Fruit fly (Drosophila melanogaster) whole organism, embryonic: Measurements from ENCODE around the gene Prp18.

ENCODE experiments used
- CG12391 ChIP-seq: fragments of 200-800 bp; sonication (Bioruptor generic); optimal IDR thresholded peaks from 3 replicates; lab custom pipeline; 2018; ENCODE audit warnings: missing biosample characterization, mild to moderate bottlenecking, missing genetic modification characterization, moderate library complexity
- CG12659 ChIP-seq: fragments of 200-800 bp; sonication (Bioruptor generic); optimal IDR thresholded peaks from 3 replicates; lab custom pipeline; 2017; ENCODE audit warnings: mild to moderate bottlenecking, missing biosample characterization, missing genetic modification reagents, missing genetic modification characterization
- CG17186 ChIP-seq: fragments of 200-800 bp; sonication (Bioruptor generic); optimal IDR thresholded peaks from 3 replicates; lab custom pipeline; 2017; ENCODE audit warnings: missing biosample characterization, missing genetic modification reagents, missing genetic modification characterization
- CG3995 ChIP-seq: fragments of 200-800 bp; sonication (Bioruptor generic); optimal IDR thresholded peaks from 3 replicates; lab custom pipeline; 2016; ENCODE audit warnings: missing biosample characterization, missing genetic modification characterization
- CG9437 ChIP-seq: fragments of 200-800 bp; sonication (Bioruptor generic); optimal IDR thresholded peaks from 2 replicates; lab custom pipeline; 2018; ENCODE audit warnings: missing biosample characterization, mild to moderate bottlenecking, missing genetic modification characterization
- MBD-R2 ChIP-seq: fragments of 200-800 bp; sonication (Bioruptor generic); IDR thresholded peaks from 2 replicates; pipeline ENCODE4 v1.3.6; 2022; ENCODE audit warnings: missing biosample characterization, missing genetic modification characterization
- btn ChIP-seq: fragments of 200-800 bp; sonication (Bioruptor generic); optimal IDR thresholded peaks from 2 replicates; lab custom pipeline; 2016; ENCODE audit warnings: missing biosample characterization, missing genetic modification characterization

Prp18 gene

DNA sequence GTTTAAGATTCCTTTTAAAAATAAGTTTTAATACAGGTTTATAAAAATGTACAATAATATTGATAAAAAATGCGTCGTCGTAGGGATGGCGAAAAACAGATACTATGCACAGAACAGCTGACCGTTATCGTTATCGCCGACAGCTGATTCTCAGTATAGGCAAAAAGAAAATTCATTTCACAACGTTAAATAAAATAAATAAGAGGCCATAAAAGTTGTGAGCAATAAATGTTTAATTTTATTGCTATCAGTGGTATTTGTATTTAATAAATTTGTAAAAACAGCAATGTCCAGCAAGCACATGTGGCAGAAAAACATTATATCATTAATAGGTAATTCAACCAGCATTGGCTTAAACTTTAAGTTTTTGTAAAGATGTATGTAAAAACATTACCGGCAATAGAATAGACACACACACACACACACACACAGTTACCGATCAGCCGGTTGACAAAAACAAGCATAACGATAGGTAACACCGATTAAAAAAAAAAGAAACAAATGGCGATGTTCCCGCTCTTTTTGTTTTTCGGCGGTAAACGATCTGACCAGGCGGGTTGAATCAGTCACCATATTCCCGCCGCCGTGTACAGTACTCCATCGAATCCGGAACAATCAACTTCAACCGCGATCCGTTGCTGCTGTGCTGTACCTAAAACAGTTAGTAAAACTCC is 50.1 kb downstream of the Prp18 start, which contains the start of the genes dnk and Smu1 (continued):
- peak; percentile 2 for TF ChIP-seq CG17186 (GFP tag; lab: Kevin White, UChicago)
- peak; percentile 51 for TF ChIP-seq CG12659 (GFP tag; lab: Kevin White, UChicago)
- TF ChIP-seq CG3995 (GFP tag; lab: Kevin White, UChicago), result peak; percentile 34
- TF ChIP-seq CG9437 (GFP tag; lab: Kevin White, UChicago), result peak; percentile 13
- no peak for TF ChIP-seq btn
- TF ChIP-seq MBD-R2, result peak; percentile 66
- peak; percentile 36 for TF ChIP-seq CG12391
- TF ChIP-seq, all 482 proteins: peak for 40
